Worm (Caenorhabditis elegans) whole organism, L4 larva: ENCODE measurements around the gene pars-1.
A peak's percentile ranks its signal among the peaks of the same experiment; 100 is the strongest.

ENCODE experiments used
- F44E2.7 ChIP-seq: fragments of 200-800 bp; sonication (Bioruptor generic); IDR thresholded peaks from 2 replicates; pipeline ENCODE4 v2.1.2; 2022; ENCODE audit warnings: missing genetic modification characterization, missing compliant biosample characterization
- F49E8.2 ChIP-seq: sonication (generic microtip); optimal IDR thresholded peaks from 2 replicates; lab custom pipeline; 2016; ENCODE audit warnings: missing compliant biosample characterization, mild to moderate bottlenecking, missing genetic modification characterization, borderline replicate concordance
- Y105C5A.15 ChIP-seq: fragments of 200-800 bp; sonication (Bioruptor generic); IDR thresholded peaks from 2 replicates; pipeline ENCODE4 v1.3.6; 2022; ENCODE audit warnings: missing genetic modification characterization, missing compliant biosample characterization
- Y5F2A.4 ChIP-seq: fragments of 200-800 bp; sonication (Bioruptor generic); optimal IDR thresholded peaks from 2 replicates; lab custom pipeline; 2018; ENCODE audit warnings: mild to moderate bottlenecking, missing genetic modification characterization, missing compliant biosample characterization
- ZK337.2 ChIP-seq: fragments of 200-800 bp; sonication (Bioruptor generic); IDR thresholded peaks from 2 replicates; pipeline ENCODE4 v1.3.6; 2022; ENCODE audit warnings: missing genetic modification reagents, missing genetic modification characterization, missing compliant biosample characterization
- aha-1 ChIP-seq: fragments of 150-350 bp; peaks from one replicate; lab custom pipeline; 2014; ENCODE audit warnings: missing biosample characterization, missing genetic modification characterization
- aly-2 ChIP-seq: sonication (generic microtip); optimal IDR thresholded peaks from 2 replicates; lab custom pipeline; 2018; ENCODE audit warnings: missing biosample characterization, missing genetic modification characterization
- arid-1 ChIP-seq: fragments of 200-800 bp; sonication (Bioruptor generic); conservative IDR thresholded peaks from 2 replicates; pipeline ENCODE4 v1.3.6; 2022; ENCODE audit warnings: missing genetic modification reagents, missing genetic modification characterization, missing compliant biosample characterization
- attf-4 ChIP-seq: sonication (generic microtip); optimal IDR thresholded peaks from 3 replicates; lab custom pipeline; 2017; ENCODE audit warnings: missing biosample characterization, missing genetic modification characterization
- ceh-44 ChIP-seq: fragments of 200-800 bp; sonication (Bioruptor generic); IDR thresholded peaks from 2 replicates; pipeline ENCODE4 v1.3.6; 2022; ENCODE audit warnings: missing genetic modification reagents, missing genetic modification characterization, missing compliant biosample characterization
- ceh-62 ChIP-seq: sonication (generic microtip); optimal IDR thresholded peaks from 2 replicates; lab custom pipeline; 2017; ENCODE audit warnings: missing biosample characterization, missing genetic modification characterization
- ces-1 ChIP-seq: fragments of 150-350 bp; sonication (generic microtip); optimal IDR thresholded peaks from 4 replicates; lab custom pipeline; 2014; ENCODE audit warnings: missing biosample characterization, missing genetic modification reagents, missing genetic modification characterization
- cey-2 ChIP-seq: sonication (generic microtip); optimal IDR thresholded peaks from 3 replicates; lab custom pipeline; 2017; ENCODE audit warnings: missing genetic modification characterization, mild to moderate bottlenecking, missing compliant biosample characterization, antibody characterized with exemption, borderline replicate concordance; ENCODE audit not compliant: insufficient read depth
- daf-16 ChIP-seq, 3 experiments: sonication (generic microtip); optimal IDR thresholded peaks; 2 replicates each; lab custom pipeline; 2016 to 2017; ENCODE audit warnings: missing genetic modification characterization in 3 of 3, missing genetic modification reagents in 3 of 3, mild to moderate bottlenecking in 2 of 3, missing compliant biosample characterization in 2 of 3, missing biosample characterization in 1 of 3, moderate library complexity in 1 of 3
- dmd-9 ChIP-seq: fragments of 200-800 bp; sonication (Bioruptor generic); IDR thresholded peaks from 2 replicates; pipeline ENCODE4 v1.3.6; 2022; ENCODE audit warnings: missing genetic modification reagents, missing genetic modification characterization, missing compliant biosample characterization
- dpl-1 ChIP-seq: fragments of 150-350 bp; optimal IDR thresholded peaks from 2 replicates; lab custom pipeline; 2014; ENCODE audit warnings: missing biosample characterization, missing genetic modification reagents, missing genetic modification characterization
- dve-1 ChIP-seq: sonication (generic microtip); optimal IDR thresholded peaks from 2 replicates; lab custom pipeline; 2017; ENCODE audit warnings: antibody characterized with exemption, mild to moderate bottlenecking, missing genetic modification characterization, missing compliant biosample characterization; ENCODE audit not compliant: insufficient read depth
- egl-43 ChIP-seq: fragments of 200-800 bp; sonication (Bioruptor generic); IDR thresholded peaks from 2 replicates; pipeline ENCODE4 v1.3.6; 2022; ENCODE audit warnings: missing genetic modification reagents, missing genetic modification characterization, missing compliant biosample characterization
- hif-1 ChIP-seq, 2 experiments: sonication (generic microtip); optimal IDR thresholded peaks; 2 replicates each; lab custom pipeline; 2016 to 2017; ENCODE audit warnings: missing compliant biosample characterization in 2 of 2, missing genetic modification characterization in 2 of 2, missing genetic modification reagents in 2 of 2, missing genotype in 2 of 2, mild to moderate bottlenecking in 1 of 2
- hlh-11 ChIP-seq: fragments of 200-800 bp; sonication (Bioruptor generic); optimal IDR thresholded peaks from 2 replicates; lab custom pipeline; 2018; ENCODE audit warnings: mild to moderate bottlenecking, missing genetic modification characterization, missing compliant biosample characterization
- lin-13 ChIP-seq: fragments of 150-350 bp; optimal IDR thresholded peaks from 2 replicates; lab custom pipeline; 2014; ENCODE audit warnings: missing biosample characterization, missing genetic modification reagents, missing genetic modification characterization
- lin-15B ChIP-seq: fragments of 150-350 bp; sonication (generic microtip); optimal IDR thresholded peaks from 3 replicates; lab custom pipeline; 2014; ENCODE audit warnings: missing biosample characterization, missing genetic modification characterization
- lsy-2 ChIP-seq, 2 experiments: fragments of 150-350 bp in 1 of 2; sonication (generic microtip) in 1 of 2; optimal IDR thresholded peaks; 2 replicates each; lab custom pipeline; 2014 to 2017; ENCODE audit warnings: missing biosample characterization in 2 of 2, missing genetic modification characterization in 2 of 2
- madf-9 ChIP-seq: fragments of 200-800 bp; sonication (Bioruptor generic); conservative IDR thresholded peaks from 2 replicates; pipeline ENCODE4 v1.3.6; 2022; ENCODE audit warnings: missing genetic modification reagents, missing genetic modification characterization, missing compliant biosample characterization
- mdl-1 ChIP-seq, 2 experiments: fragments of 150-350 bp in 1 of 2; sonication (generic microtip) in 1 of 2; optimal IDR thresholded peaks; 2 replicates each; lab custom pipeline; 2014 to 2017; ENCODE audit warnings: missing biosample characterization in 2 of 2, missing genetic modification characterization in 2 of 2
- mdt-29 ChIP-seq: fragments of 200-800 bp; sonication (Bioruptor generic); IDR thresholded peaks from 2 replicates; pipeline ENCODE4 v1.3.6; 2022; ENCODE audit warnings: missing genetic modification reagents, missing genetic modification characterization, missing compliant biosample characterization
- mes-2 ChIP-seq: sonication (generic microtip); optimal IDR thresholded peaks from 2 replicates; lab custom pipeline; 2016; ENCODE audit warnings: missing genotype, mild to moderate bottlenecking, missing genetic modification characterization, missing compliant biosample characterization; ENCODE audit not compliant: poor library complexity, severe bottlenecking
- mxl-2 ChIP-seq: fragments of 200-800 bp; sonication (Bioruptor generic); conservative IDR thresholded peaks from 2 replicates; pipeline ENCODE4 v1.3.6; 2022; ENCODE audit warnings: missing genetic modification reagents, missing genetic modification characterization, missing compliant biosample characterization
- nhr-111 ChIP-seq: fragments of 200-800 bp; sonication (Bioruptor generic); optimal IDR thresholded peaks from 2 replicates; lab custom pipeline; 2018; ENCODE audit warnings: mild to moderate bottlenecking, missing genetic modification characterization, missing compliant biosample characterization
- nhr-237 ChIP-seq: sonication (generic microtip); optimal IDR thresholded peaks from 2 replicates; lab custom pipeline; 2017; ENCODE audit warnings: missing biosample characterization, missing genetic modification characterization
- nhr-41 ChIP-seq: fragments of 200-800 bp; sonication (Bioruptor generic); IDR thresholded peaks from 2 replicates; pipeline ENCODE4 v1.3.6; 2022; ENCODE audit warnings: missing genetic modification reagents, missing genetic modification characterization, missing compliant biosample characterization
- nhr-42 ChIP-seq: fragments of 200-800 bp; sonication (Bioruptor generic); IDR thresholded peaks from 2 replicates; pipeline ENCODE4 v1.3.6; 2022; ENCODE audit warnings: missing genetic modification characterization, missing compliant biosample characterization
- set-16 ChIP-seq: fragments of 200-800 bp; sonication (Bioruptor generic); IDR thresholded peaks from 2 replicates; pipeline ENCODE4 v1.3.6; 2022; ENCODE audit warnings: missing genetic modification reagents, missing genetic modification characterization, missing compliant biosample characterization
- tag-97 ChIP-seq: fragments of 200-800 bp; sonication (Bioruptor generic); IDR thresholded peaks from 2 replicates; pipeline ENCODE4 v1.3.6; 2022; ENCODE audit warnings: missing genetic modification characterization, missing compliant biosample characterization
- unc-130 ChIP-seq: sonication (generic microtip); optimal IDR thresholded peaks from 2 replicates; lab custom pipeline; 2016; ENCODE audit warnings: missing genetic modification reagents, missing genetic modification characterization, missing compliant biosample characterization
- vab-7 ChIP-seq: fragments of 200-800 bp; sonication (Bioruptor generic); IDR thresholded peaks from 2 replicates; pipeline ENCODE4 v1.3.6; 2022; ENCODE audit warnings: missing genetic modification reagents, missing genetic modification characterization, missing compliant biosample characterization
- zfp-2 ChIP-seq: sonication (generic microtip); optimal IDR thresholded peaks from 2 replicates; lab custom pipeline; 2016; ENCODE audit warnings: mild to moderate bottlenecking, missing genetic modification characterization, missing compliant biosample characterization
- zip-2 ChIP-seq: fragments of 150-350 bp; optimal IDR thresholded peaks from 2 replicates; lab custom pipeline; 2014; ENCODE audit warnings: missing biosample characterization, missing genetic modification characterization
- ztf-11 ChIP-seq: fragments of 150-350 bp; optimal IDR thresholded peaks from 2 replicates; lab custom pipeline; 2014; ENCODE audit warnings: missing biosample characterization, missing genetic modification characterization
- ztf-7 ChIP-seq: fragments of 150-350 bp; optimal IDR thresholded peaks from 2 replicates; lab custom pipeline; 2014; ENCODE audit warnings: missing biosample characterization, missing genetic modification characterization

The pars-1 gene

ce11 chrIII:7189581-7190128, 49.2 kb upstream of the pars-1 start, which contains the start of gene rps-21 (continued):
- TF ChIP-seq dmd-9 (GFP tag; lab: Robert Waterston, UW) (no peak), vab-7 (GFP tag; lab: Robert Waterston, UW) (no peak), unc-130 (GFP tag; lab: Kevin White, UChicago) (peak; percentile 38), ces-1 (GFP tag; lab: Kevin White, UChicago) (peak; percentile 67), tag-97 (GFP tag; lab: Robert Waterston, UW) (no peak), nhr-237 (no peak), hlh-11 (tag; lab: Kevin White, UChicago) (peak; percentile 69)
- TF ChIP-seq, all 104 proteins: peak for 36

- no peak for TF ChIP-seq ceh-62
- no peak for TF ChIP-seq ZK337.2 (GFP tag; lab: Robert Waterston, UW)
- TF ChIP-seq cey-2 (tag; lab: Kevin White, UChicago) = no peak
- TF ChIP-seq mxl-2 (GFP tag; lab: Robert Waterston, UW) = no peak
- no peak for TF ChIP-seq hif-1 (tag; optimal IDR thresholded peaks at IDR 0.05; lab: Kevin White, UChicago)
- no peak for TF ChIP-seq mes-2 (tag; lab: Kevin White, UChicago)
- TF ChIP-seq F49E8.2 = no peak
- TF ChIP-seq attf-4 (tag; lab: Kevin White, UChicago) = no peak
- no peak for TF ChIP-seq nhr-111 (GFP tag; lab: Kevin White, UChicago)
- no peak for TF ChIP-seq egl-43
- no peak for TF ChIP-seq lin-15B (tag; lab: Kevin White, UChicago)
- TF ChIP-seq Y105C5A.15 = no peak
- TF ChIP-seq nhr-42 = no peak
- TF ChIP-seq arid-1 (GFP tag; lab: Robert Waterston, UW) = no peak
- TF ChIP-seq zfp-2 (tag; lab: Kevin White, UChicago) = no peak
- TF ChIP-seq mdl-1 (tag; optimal IDR thresholded peaks at IDR 0.05; lab: Kevin White, UChicago) = no peak
- TF ChIP-seq, all 104 proteins: peak for 0
Measured at ce11 chrIII:7192942-7193665, 45.7 kb upstream of the pars-1 start, which contains the start of gene mec-14. Gene mec-14, minus strand, starts transcription at chrIII:7192992.

ce11 chrIII:7195325-7195724, 43.5 kb upstream of the pars-1 start, which contains the start of gene F37C12.18:
Gene F37C12.18, minus strand, starts transcription at chrIII:7195425.
- no peak for TF ChIP-seq Y5F2A.4 (GFP tag; lab: Kevin White, UChicago)
- peak; percentile 68 for TF ChIP-seq aha-1 (tag; lab: Kevin White, UChicago)
- TF ChIP-seq, all 104 proteins: peak for 1

- TF ChIP-seq nhr-41 (GFP tag; lab: Robert Waterston, UW) (no peak), zip-2 (tag; lab: Kevin White, UChicago) (no peak), aha-1 (tag; lab: Kevin White, UChicago) (peak; percentile 31), mdt-29 (no peak), lsy-2 (tag; optimal IDR thresholded peaks at IDR 0.05; lab: Kevin White, UChicago) (no peak), dpl-1 (no peak), lin-13 (no peak)
Measured at ce11 chrIII:7197973-7198372, 40.9 kb upstream of the pars-1 start, which contains the start of gene exos-9. Gene exos-9, minus strand, starts transcription at chrIII:7198073.

ce11 chrIII:7198838-7199237, 40.0 kb upstream of the pars-1 start, which contains the start of gene pfd-5:
Gene pfd-5, minus strand, starts transcription at chrIII:7198884.
- TF ChIP-seq lsy-2 (tag; optimal IDR thresholded peaks at IDR 0.05; lab: Kevin White, UChicago) (peak in 1 of 2 experiments; percentile 84), dpl-1 (peak; percentile 92), daf-16 (GFP tag; optimal IDR thresholded peaks at IDR 0.05; lab: Kevin White, UChicago) (no peak), daf-16 (tag; optimal IDR thresholded peaks at IDR 0.05; lab: Kevin White, UChicago) (peak; percentile 15), ztf-7 (tag; lab: Kevin White, UChicago) (no peak), nhr-237 (no peak), mes-2 (tag; lab: Kevin White, UChicago) (peak; percentile 98), aly-2 (no peak), ztf-11 (tag; lab: Kevin White, UChicago) (no peak), set-16 (no peak), zfp-2 (tag; lab: Kevin White, UChicago) (no peak), dve-1 (tag; lab: Kevin White, UChicago) (peak; percentile 22), ceh-44 (GFP tag; lab: Robert Waterston, UW) (0 out of 2 replicates have a peak, but pooled peaks have one; percentile 26), unc-130 (GFP tag; lab: Kevin White, UChicago) (peak; percentile 57), F44E2.7 (GFP tag; lab: Robert Waterston, UW) (no peak), madf-9 (GFP tag; lab: Robert Waterston, UW) (no peak), nhr-111 (GFP tag; lab: Kevin White, UChicago) (no peak), hif-1 (tag; optimal IDR thresholded peaks at IDR 0.05; lab: Kevin White, UChicago) (peak in 1 of 2 experiments; percentile 88)
